Worm (Caenorhabditis elegans) whole organism, L4/young adult: ENCODE data around the gene ser-7.

Experiments
- W03F9.2 ChIP-seq: fragments of 150-350 bp; optimal IDR thresholded peaks from 2 replicates; lab custom pipeline; 2014; ENCODE audit warnings: missing biosample characterization, missing genetic modification characterization
- dao-5 ChIP-seq: sonication (generic microtip); optimal IDR thresholded peaks from 2 replicates; lab custom pipeline; 2016; ENCODE audit warnings: missing genotype, missing genetic modification characterization, moderate library complexity, missing compliant biosample characterization
- him-1 ChIP-seq: sonication (generic microtip); optimal IDR thresholded peaks from 2 replicates; lab custom pipeline; 2016; ENCODE audit warnings: missing genotype, missing genetic modification reagents, missing genetic modification characterization, missing compliant biosample characterization

Gene ser-7

ce11 chrX:2673272-2673671 lies at the start of gene ser-7:
Gene ser-7, plus strand, starts transcription at chrX:2673572.
- TF ChIP-seq him-1 (tag; lab: Kevin White, UChicago) (no peak), W03F9.2 (no peak), dao-5 (no peak)

DNA sequence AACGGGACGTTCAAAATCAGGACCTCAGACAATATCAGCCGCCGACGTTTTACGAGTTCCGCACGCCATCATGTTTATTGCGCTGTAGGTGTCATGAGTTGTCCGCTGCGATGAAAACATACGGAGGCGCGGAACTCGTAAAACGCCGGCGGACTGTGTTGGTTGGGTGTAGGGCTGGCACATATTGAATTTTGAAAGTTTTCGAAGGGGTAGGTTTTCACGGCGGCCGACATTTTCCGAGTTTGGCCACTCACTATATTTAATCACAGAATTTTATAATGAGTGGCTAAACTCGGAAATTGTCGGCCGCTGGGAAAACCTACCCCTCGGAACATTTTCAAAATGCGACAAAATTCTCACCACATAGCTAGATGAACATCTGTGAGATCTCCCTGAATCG lies 47.2 kb upstream of the ser-7 start:
- no peak for TF ChIP-seq dao-5
- TF ChIP-seq W03F9.2 = no peak
- no peak for TF ChIP-seq him-1 (tag; lab: Kevin White, UChicago)

ce11 chrX:2632869-2633268 lies 40.5 kb upstream of the ser-7 start:
- no peak for TF ChIP-seq W03F9.2

DNA sequence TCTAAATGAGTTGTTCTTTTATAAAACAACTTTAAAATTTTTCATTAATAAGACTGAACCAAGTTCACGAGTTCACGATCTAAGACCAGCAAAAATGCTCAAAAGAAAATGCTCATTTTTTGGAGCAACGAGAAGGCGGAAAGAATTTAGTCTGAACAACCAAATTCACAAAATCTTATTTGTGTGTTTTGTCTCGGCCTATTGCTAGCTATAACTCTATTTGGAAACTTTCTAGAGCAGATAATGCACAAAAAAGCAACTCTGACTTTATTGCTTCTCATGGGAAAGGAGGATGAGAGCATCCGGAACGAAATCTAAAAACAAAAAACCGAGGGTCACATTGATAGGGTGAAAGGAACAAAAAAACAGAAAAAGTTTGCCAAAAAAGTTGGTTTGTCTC lies 32.8 kb upstream of the ser-7 start:
- TF ChIP-seq him-1 (tag; lab: Kevin White, UChicago) = no peak

DNA sequence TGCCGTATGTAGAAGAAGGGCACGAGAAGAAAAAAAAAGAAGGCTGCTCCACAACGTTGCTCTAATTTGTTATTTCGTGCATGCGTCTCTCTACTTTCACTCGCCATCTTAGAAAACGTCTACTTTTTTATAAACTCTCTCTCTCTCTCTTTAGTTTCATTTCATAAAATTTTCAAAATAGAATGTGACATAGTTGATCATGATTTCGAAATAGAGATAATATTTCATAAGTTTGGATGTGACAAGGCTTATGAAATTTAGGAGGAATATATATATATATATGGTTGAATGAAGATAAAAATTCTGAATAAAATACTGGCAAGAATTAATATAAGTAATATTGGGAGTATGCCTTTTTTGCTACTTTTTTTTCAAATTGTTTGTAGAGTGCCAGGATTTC lies 32.3 kb upstream of the ser-7 start:
- TF ChIP-seq dao-5 = no peak
- TF ChIP-seq him-1 (tag; lab: Kevin White, UChicago) = no peak
- no peak for TF ChIP-seq W03F9.2

DNA sequence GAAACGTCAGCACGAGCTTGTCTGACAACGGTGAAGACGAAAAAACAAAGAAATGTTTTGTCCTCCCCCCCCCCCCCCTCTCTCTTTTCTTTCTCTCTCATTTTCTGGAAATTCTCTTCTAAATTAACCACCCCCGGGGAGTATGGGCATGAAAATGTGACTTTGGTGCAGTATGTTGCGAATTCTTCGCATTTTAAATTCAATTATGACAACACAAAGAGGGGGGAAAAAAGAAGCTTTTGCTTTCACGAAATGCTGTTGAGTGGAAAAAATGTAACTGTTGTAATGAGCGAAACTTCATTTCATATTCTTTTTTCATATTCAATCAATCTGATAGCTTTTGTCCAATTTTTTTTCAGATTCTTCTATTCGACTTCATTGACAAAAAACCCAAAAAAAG lies 19.0 kb upstream of the ser-7 start:
- TF ChIP-seq dao-5 (no peak), him-1 (tag; lab: Kevin White, UChicago) (no peak), W03F9.2 (no peak)

DNA sequence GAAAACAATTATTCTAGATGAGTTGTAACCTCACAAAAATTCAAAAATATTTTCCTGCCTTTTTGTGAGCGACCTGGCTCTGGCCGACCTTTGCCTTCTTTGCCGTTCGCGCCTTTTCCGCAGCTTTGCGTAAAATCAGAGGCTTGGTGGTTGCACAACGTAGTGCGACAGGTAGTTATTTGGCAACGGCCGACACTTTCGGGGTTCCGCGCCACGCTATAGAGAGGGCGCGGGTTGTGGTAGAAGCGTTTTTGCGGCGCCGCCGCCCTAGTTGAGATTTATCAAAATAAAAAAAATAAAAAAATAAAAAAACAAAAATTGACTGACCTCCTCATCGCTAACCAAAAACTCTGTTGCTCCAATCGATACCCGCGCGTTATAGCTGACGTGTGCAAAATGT lies 9.6 kb upstream of the ser-7 start:
- TF ChIP-seq dao-5 = no peak
- TF ChIP-seq him-1 (tag; lab: Kevin White, UChicago) = no peak
- no peak for TF ChIP-seq W03F9.2

- TF ChIP-seq dao-5 = no peak
- no peak for TF ChIP-seq him-1 (tag; lab: Kevin White, UChicago)
- no peak for TF ChIP-seq W03F9.2
These were observed 9.1 kb upstream of the ser-7 start, which contains the start of gene F54G2.1 for ce11 chrX:2664273-2664672. Gene F54G2.1, minus strand, starts transcription at chrX:2664373.

ce11 chrX:2667779-2668178 lies 5.6 kb upstream of the ser-7 start, which contains the start of gene C09B7.2:
Gene C09B7.2, plus strand, starts transcription at chrX:2668127.
- TF ChIP-seq W03F9.2 (no peak), dao-5 (no peak), him-1 (tag; lab: Kevin White, UChicago) (no peak)

DNA sequence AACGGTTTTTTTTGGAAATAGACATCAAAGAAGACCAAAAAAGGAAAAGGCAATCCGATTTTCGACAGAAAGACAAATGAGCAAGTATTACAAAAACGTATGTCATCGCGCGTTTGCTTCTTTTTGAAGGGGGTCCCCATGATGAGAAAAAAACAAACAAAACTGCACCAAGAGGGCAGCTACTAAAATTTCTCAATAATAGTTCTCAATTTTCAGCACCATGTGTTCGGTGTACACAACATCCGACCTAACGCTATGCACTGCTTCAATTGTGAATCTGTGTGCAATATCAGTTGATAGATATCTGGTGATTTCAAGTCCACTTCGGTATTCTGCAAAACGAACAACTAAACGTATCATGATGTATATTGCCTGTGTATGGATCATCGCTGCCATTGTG lies 1.1 kb downstream of the ser-7 start:
- no peak for TF ChIP-seq him-1 (tag; lab: Kevin White, UChicago)
- no peak for TF ChIP-seq dao-5
- no peak for TF ChIP-seq W03F9.2

ce11 chrX:2684448-2684847 lies 11.1 kb downstream of the ser-7 start:
- TF ChIP-seq dao-5 = no peak
- TF ChIP-seq W03F9.2 = no peak
- TF ChIP-seq him-1 (tag; lab: Kevin White, UChicago) = no peak

DNA sequence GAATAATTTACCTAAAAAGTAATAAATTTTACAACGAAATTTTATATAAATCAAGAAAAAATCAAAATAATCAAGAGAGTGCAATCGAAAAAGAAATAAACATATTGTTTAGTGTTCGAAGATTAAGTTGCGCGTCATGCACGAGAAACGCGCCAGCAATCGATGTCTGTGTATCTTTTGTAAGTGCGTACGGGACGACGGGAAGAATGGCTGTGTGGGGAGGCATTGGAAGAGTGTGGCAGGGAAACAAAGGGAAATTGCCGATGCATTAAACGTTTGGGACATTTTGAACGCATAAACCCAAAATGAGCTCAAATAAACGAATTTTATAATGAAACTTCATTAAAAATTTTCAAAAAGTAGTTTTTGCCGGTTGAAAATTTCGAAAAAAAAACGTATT lies 13.8 kb downstream of the ser-7 start, which contains the start of gene immt-1:
Gene immt-1 (minus strand): TSS at position 11 of the 400 bp plus-strand sequence.
- peak; percentile 71 for TF ChIP-seq W03F9.2
- TF ChIP-seq dao-5 = no peak
- TF ChIP-seq him-1 (tag; lab: Kevin White, UChicago) = no peak

- TF ChIP-seq W03F9.2 (peak; percentile 35), him-1 (tag; lab: Kevin White, UChicago) (no peak), dao-5 (no peak)
These were observed 15.3 kb downstream of the ser-7 start, which contains the start of gene T14G11.1 for ce11 chrX:2688583-2689220. Gene T14G11.1, plus strand, starts transcription at chrX:2688990.

- TF ChIP-seq dao-5 (no peak), him-1 (tag; lab: Kevin White, UChicago) (no peak), W03F9.2 (no peak)
These were observed 19.7 kb downstream of the ser-7 start for ce11 chrX:2693026-2693425.

- TF ChIP-seq him-1 (tag; lab: Kevin White, UChicago) (no peak), W03F9.2 (no peak)
These were observed 21.4 kb downstream of the ser-7 start, which contains the start of gene T02C5.1 for ce11 chrX:2694725-2695124. Gene T02C5.1, plus strand, starts transcription at chrX:2694923.

DNA sequence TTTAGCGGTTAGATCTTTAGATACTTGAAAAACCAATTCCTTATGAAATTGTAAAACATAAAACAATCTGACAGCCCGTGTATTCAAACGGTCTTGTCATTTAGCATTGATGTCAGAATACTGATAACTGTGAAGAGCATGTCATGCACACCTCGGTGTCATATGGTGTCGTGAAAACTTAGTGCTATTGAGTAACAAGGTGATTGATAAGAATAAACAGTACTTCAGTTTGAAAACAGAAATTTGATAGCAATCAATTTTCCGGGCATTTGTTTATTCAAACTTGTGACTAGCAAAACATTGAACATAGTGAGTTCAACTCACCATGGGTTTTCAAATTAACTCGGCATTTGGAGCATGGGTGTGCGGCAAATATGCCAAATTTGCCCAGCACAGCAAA lies 21.9 kb downstream of the ser-7 start:
- TF ChIP-seq W03F9.2 = no peak
- TF ChIP-seq dao-5 = no peak
- no peak for TF ChIP-seq him-1 (tag; lab: Kevin White, UChicago)
